Fruit fly (Drosophila melanogaster) whole organism, embryonic: ENCODE results near the gene CG31798.
A peak's percentile ranks its signal among the peaks of the same experiment; 100 is the strongest.

Source experiments
- Ada2b ChIP-seq: fragments of 200-800 bp; sonication (Bioruptor generic); IDR thresholded peaks from 2 replicates; pipeline ENCODE4 v1.3.6; 2022; ENCODE audit warnings: missing biosample characterization, missing genetic modification characterization
- Atf6 ChIP-seq: fragments of 200-800 bp; sonication (Bioruptor generic); IDR thresholded peaks from 2 replicates; pipeline ENCODE4 v1.3.6; 2022; ENCODE audit warnings: missing biosample characterization, missing genetic modification characterization
- B-H2 ChIP-seq: fragments of 200-800 bp; sonication (Bioruptor generic); optimal IDR thresholded peaks from 2 replicates; lab custom pipeline; 2018; ENCODE audit warnings: missing biosample characterization, mild to moderate bottlenecking, missing genetic modification characterization
- CG10209 ChIP-seq: fragments of 200-800 bp; sonication (Bioruptor generic); optimal IDR thresholded peaks from 3 replicates; lab custom pipeline; 2017; ENCODE audit warnings: missing biosample characterization, mild to moderate bottlenecking, missing genetic modification characterization, missing genetic modification reagents
- CG1024 ChIP-seq: fragments of 200-800 bp; sonication (Bioruptor generic); IDR thresholded peaks from 2 replicates; pipeline ENCODE4 v1.3.6; 2022; ENCODE audit warnings: missing biosample characterization, missing genetic modification characterization
- CG12155 ChIP-seq: fragments of 200-800 bp; sonication (Bioruptor generic); optimal IDR thresholded peaks from 3 replicates; lab custom pipeline; 2016; ENCODE audit warnings: missing biosample characterization, missing genetic modification characterization
- CG12391 ChIP-seq: fragments of 200-800 bp; sonication (Bioruptor generic); optimal IDR thresholded peaks from 3 replicates; lab custom pipeline; 2018; ENCODE audit warnings: missing biosample characterization, mild to moderate bottlenecking, missing genetic modification characterization, moderate library complexity
- CG14014 ChIP-seq: fragments of 200-800 bp; sonication (Bioruptor generic); IDR thresholded peaks from 2 replicates; pipeline ENCODE4 v1.3.6; 2022; ENCODE audit warnings: missing biosample characterization, missing genetic modification characterization
- CG1529 ChIP-seq: fragments of 200-800 bp; sonication (Bioruptor generic); optimal IDR thresholded peaks from 3 replicates; lab custom pipeline; 2018; ENCODE audit warnings: missing biosample characterization, missing genetic modification characterization
- CG15601 ChIP-seq: fragments of 200-800 bp; sonication (Bioruptor generic); optimal IDR thresholded peaks from 3 replicates; lab custom pipeline; 2019; ENCODE audit warnings: missing biosample characterization, mild to moderate bottlenecking, missing genetic modification characterization, moderate library complexity
- CG16863 ChIP-seq: fragments of 200-800 bp; sonication (Bioruptor generic); optimal IDR thresholded peaks from 3 replicates; lab custom pipeline; 2016; ENCODE audit warnings: missing biosample characterization, missing genetic modification characterization
- CG17385 ChIP-seq: fragments of 200-800 bp; sonication (Bioruptor generic); optimal IDR thresholded peaks from 3 replicates; lab custom pipeline; 2018; ENCODE audit warnings: missing biosample characterization, mild to moderate bottlenecking, missing genetic modification characterization
- CG17829 ChIP-seq: fragments of 200-800 bp; optimal IDR thresholded peaks from 2 replicates; lab custom pipeline; 2019; ENCODE audit warnings: missing biosample characterization, mild to moderate bottlenecking, missing genetic modification characterization, moderate library complexity
- CG2120 ChIP-seq: fragments of 200-800 bp; sonication (Bioruptor generic); optimal IDR thresholded peaks from 3 replicates; lab custom pipeline; 2016; ENCODE audit warnings: missing biosample characterization, missing genetic modification characterization
- CG31441 ChIP-seq: fragments of 200-800 bp; sonication (Bioruptor generic); IDR thresholded peaks from 2 replicates; pipeline ENCODE4 v1.3.6; 2022; ENCODE audit warnings: missing biosample characterization, missing genetic modification characterization
- CG33557 ChIP-seq: fragments of 200-800 bp; sonication (Bioruptor generic); optimal IDR thresholded peaks from 2 replicates; lab custom pipeline; 2019; ENCODE audit warnings: missing biosample characterization, mild to moderate bottlenecking, missing genetic modification characterization, moderate library complexity
- CG3847 ChIP-seq: fragments of 200-800 bp; sonication (Bioruptor generic); IDR thresholded peaks from 2 replicates; pipeline ENCODE4 v1.3.6; 2022; ENCODE audit warnings: missing biosample characterization, missing genetic modification characterization
- CG4282 ChIP-seq: fragments of 200-800 bp; sonication (Bioruptor generic); optimal IDR thresholded peaks from 2 replicates; lab custom pipeline; 2016; ENCODE audit warnings: missing biosample characterization, missing genetic modification characterization
- CG4424 ChIP-seq: fragments of 200-800 bp; sonication (Bioruptor generic); optimal IDR thresholded peaks from 3 replicates; lab custom pipeline; 2016; ENCODE audit warnings: missing biosample characterization, missing genetic modification characterization
- CG6175 ChIP-seq: fragments of 200-800 bp; sonication (Bioruptor generic); IDR thresholded peaks from 3 replicates; pipeline ENCODE4 v1.3.6; 2022; ENCODE audit warnings: missing biosample characterization, missing genetic modification characterization
- CG8290 ChIP-seq, 3 experiments: fragments of 200-800 bp; sonication (Bioruptor generic); optimal IDR thresholded peaks; 2 replicates each; lab custom pipeline; 2016 to 2019; ENCODE audit warnings: missing biosample characterization in 3 of 3, missing genetic modification characterization in 3 of 3, mild to moderate bottlenecking in 2 of 3, moderate library complexity in 1 of 3
- CG9727 ChIP-seq: fragments of 200-800 bp; sonication (Bioruptor generic); optimal IDR thresholded peaks from 3 replicates; lab custom pipeline; 2017; ENCODE audit warnings: missing biosample characterization, mild to moderate bottlenecking, missing genetic modification characterization
- Dbx ChIP-seq: fragments of 200-800 bp; sonication (Bioruptor generic); IDR thresholded peaks from 3 replicates; pipeline ENCODE4 v1.3.6; 2022; ENCODE audit warnings: missing biosample characterization, missing genetic modification characterization
- Dip3 ChIP-seq: fragments of 200-800 bp; sonication (Bioruptor generic); optimal IDR thresholded peaks from 3 replicates; lab custom pipeline; 2016; ENCODE audit warnings: missing biosample characterization, missing genetic modification characterization
- Dref ChIP-seq: fragments of 200-800 bp; sonication (Bioruptor generic); IDR thresholded peaks from 2 replicates; pipeline ENCODE4 v1.3.6; 2022; ENCODE audit warnings: missing biosample characterization, missing genetic modification characterization
- H2.0 ChIP-seq: fragments of 200-800 bp; sonication (Bioruptor generic); IDR thresholded peaks from 2 replicates; pipeline ENCODE4 v1.3.6; 2022; ENCODE audit warnings: missing biosample characterization, missing genetic modification characterization
- HmgZ ChIP-seq: fragments of 200-800 bp; sonication (Bioruptor generic); optimal IDR thresholded peaks from 2 replicates; lab custom pipeline; 2018; ENCODE audit warnings: missing biosample characterization, mild to moderate bottlenecking, missing genetic modification characterization
- Hr51 ChIP-seq, 2 experiments: fragments of 200-800 bp; sonication (Bioruptor generic); optimal IDR thresholded peaks; 2 replicates in 1 of 2; 3 replicates in 1 of 2; lab custom pipeline; 2016 to 2018; ENCODE audit warnings: missing biosample characterization in 2 of 2, missing genetic modification characterization in 2 of 2, mild to moderate bottlenecking in 1 of 2, moderate library complexity in 1 of 2
- Max ChIP-seq: fragments of 200-800 bp; sonication (Bioruptor generic); optimal IDR thresholded peaks from 2 replicates; lab custom pipeline; 2016; ENCODE audit warnings: missing biosample characterization, mild to moderate bottlenecking, missing genetic modification characterization
- Med ChIP-seq: fragments of 200-800 bp; sonication (Bioruptor generic); peaks from one replicate; lab custom pipeline; 2016; ENCODE audit warnings: missing biosample characterization, missing genetic modification characterization, mild to moderate bottlenecking, inconsistent platforms, moderate library complexity
- Meics ChIP-seq: fragments of 200-800 bp; sonication (Bioruptor generic); optimal IDR thresholded peaks from 2 replicates; lab custom pipeline; 2017; ENCODE audit warnings: missing biosample characterization, mild to moderate bottlenecking, missing genetic modification characterization
- Mrtf ChIP-seq: fragments of 200-800 bp; sonication (Bioruptor generic); IDR thresholded peaks from 3 replicates; pipeline ENCODE4 v1.3.6; 2022; ENCODE audit warnings: missing biosample characterization, missing genetic modification characterization
- Nf-YC ChIP-seq: fragments of 200-800 bp; optimal IDR thresholded peaks from 3 replicates; lab custom pipeline; 2019; ENCODE audit warnings: missing biosample characterization, mild to moderate bottlenecking, missing genetic modification characterization, moderate library complexity
- Rfx ChIP-seq: fragments of 200-800 bp; sonication (Bioruptor generic); IDR thresholded peaks from 2 replicates; pipeline ENCODE4 v1.3.6; 2022; ENCODE audit warnings: missing biosample characterization, missing genetic modification characterization
- Six4 ChIP-seq: fragments of 200-800 bp; sonication (Bioruptor generic); optimal IDR thresholded peaks from 2 replicates; lab custom pipeline; 2016; ENCODE audit warnings: missing biosample characterization, missing genetic modification characterization
- Sry-β ChIP-seq: fragments of 200-800 bp; sonication (Bioruptor generic); optimal IDR thresholded peaks from 2 replicates; lab custom pipeline; 2018; ENCODE audit warnings: missing biosample characterization, mild to moderate bottlenecking, missing genetic modification characterization, moderate library complexity
- bcd ChIP-seq: fragments of 200-800 bp; sonication (Bioruptor generic); optimal IDR thresholded peaks from 2 replicates; lab custom pipeline; 2017; ENCODE audit warnings: missing biosample characterization, mild to moderate bottlenecking, missing genetic modification characterization
- cad ChIP-seq: fragments of >200 bp; optimal IDR thresholded peaks from 2 replicates; lab custom pipeline; 2017; ENCODE audit warnings: missing biosample characterization, missing genetic modification characterization
- disco-r ChIP-seq: fragments of 200-800 bp; sonication (Bioruptor generic); optimal IDR thresholded peaks from 2 replicates; lab custom pipeline; 2016; ENCODE audit warnings: missing biosample characterization, missing genetic modification characterization
- dm ChIP-seq: fragments of 200-800 bp; sonication (Bioruptor generic); optimal IDR thresholded peaks from 3 replicates; lab custom pipeline; 2016; ENCODE audit warnings: missing biosample characterization, missing genetic modification characterization
- fru ChIP-seq: fragments of >200 bp; optimal IDR thresholded peaks from 2 replicates; lab custom pipeline; 2017
- hkb ChIP-seq, 2 experiments: fragments of 200-800 bp in 1 of 2; fragments of >200 bp in 1 of 2; sonication (Bioruptor generic) in 1 of 2; IDR thresholded peaks in 1 of 2; optimal IDR thresholded peaks in 1 of 2; 2 replicates each; pipeline versions ENCODE4 v1.3.6 to Lab custom; 2017 to 2022; ENCODE audit warnings: missing biosample characterization in 1 of 2, missing genetic modification characterization in 1 of 2
- knrl ChIP-seq: fragments of 200-800 bp; sonication (Bioruptor generic); IDR thresholded peaks from 3 replicates; pipeline ENCODE4 v1.3.6; 2022; ENCODE audit warnings: missing biosample characterization, missing genetic modification characterization; ENCODE audit not compliant: partially characterized antibody
- lab ChIP-seq: fragments of 200-800 bp; sonication (Bioruptor generic); optimal IDR thresholded peaks from 3 replicates; lab custom pipeline; 2017; ENCODE audit warnings: missing biosample characterization, missing genetic modification characterization, mild to moderate bottlenecking, moderate library complexity, missing genetic modification reagents
- luna ChIP-seq: fragments of 200-800 bp; sonication (Bioruptor generic); optimal IDR thresholded peaks from 2 replicates; lab custom pipeline; 2016; ENCODE audit warnings: missing biosample characterization, missing genetic modification characterization
- mam ChIP-seq: fragments of 200-800 bp; sonication (Bioruptor generic); optimal IDR thresholded peaks from 3 replicates; lab custom pipeline; 2016; ENCODE audit warnings: missing biosample characterization, missing genetic modification characterization
- pita ChIP-seq: fragments of 200-800 bp; sonication (Bioruptor generic); optimal IDR thresholded peaks from 2 replicates; lab custom pipeline; 2017; ENCODE audit warnings: missing biosample characterization, mild to moderate bottlenecking, missing genetic modification characterization
- sc ChIP-seq, 3 experiments: fragments of >200 bp in 2 of 3; fragments of 200-800 bp in 1 of 3; sonication (Bioruptor generic) in 1 of 3; optimal IDR thresholded peaks; 2 replicates in 2 of 3; 3 replicates in 1 of 3; lab custom pipeline; 2017; ENCODE audit warnings: mild to moderate bottlenecking in 1 of 3, missing biosample characterization in 1 of 3, missing genetic modification characterization in 1 of 3, missing genetic modification reagents in 1 of 3
- slbo ChIP-seq: fragments of 200-800 bp; sonication (Bioruptor generic); IDR thresholded peaks from 2 replicates; pipeline ENCODE4 v1.3.6; 2022; ENCODE audit warnings: missing biosample characterization, missing genetic modification characterization
- sna ChIP-seq: fragments of 200-800 bp; sonication (Bioruptor generic); IDR thresholded peaks from 2 replicates; pipeline ENCODE4 v1.3.6; 2022; ENCODE audit warnings: missing biosample characterization, missing genetic modification characterization; ENCODE audit not compliant: partially characterized antibody

CG31798 gene

DNA sequence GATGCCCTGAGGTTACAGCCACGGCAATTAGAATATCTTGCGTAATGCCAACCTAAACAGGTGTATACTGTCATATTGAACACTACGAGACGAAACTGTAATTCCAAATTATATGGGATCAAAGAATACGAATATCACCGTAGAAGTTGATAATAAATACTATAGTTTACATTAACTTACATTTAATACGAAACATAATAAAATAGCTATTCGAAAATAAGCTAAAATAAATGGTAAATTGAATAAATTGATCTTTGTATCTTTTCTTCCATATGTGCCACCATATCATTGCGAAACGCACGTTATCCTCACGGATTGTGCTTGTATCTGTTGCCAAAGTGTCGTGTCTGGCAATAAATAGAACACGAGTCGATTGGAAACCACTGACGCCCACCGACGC is 21.9 kb downstream of the CG31798 start (continued):
- TF ChIP-seq Ada2b (GFP tag; lab: Robert Waterston, UW) (0 out of 2 replicates have a peak, but pooled peaks have one; percentile 7), CG10209 (GFP tag; lab: Kevin White, UChicago) (no peak), Six4 (GFP tag; lab: Kevin White, UChicago) (no peak), H2.0 (GFP tag; lab: Robert Waterston, UW) (no peak; the same call in 1 of the 2 replicates), CG15601 (tag; lab: Kevin White, UChicago) (no peak), sna (GFP tag; lab: Robert Waterston, UW) (no peak), cad (GFP tag; lab: Kevin White, UChicago) (no peak), CG3847 (GFP tag; lab: Robert Waterston, UW) (0 out of 2 replicates have a peak, but pooled peaks have one; percentile 38), luna (GFP tag; lab: Kevin White, UChicago) (no peak), CG17829 (tag; lab: Kevin White, UChicago) (no peak), CG1529 (no peak), bcd (GFP tag; lab: Kevin White, UChicago) (no peak), Dip3 (GFP tag; lab: Kevin White, UChicago) (no peak), CG17385 (GFP tag; lab: Kevin White, UChicago) (no peak), CG9727 (GFP tag; lab: Kevin White, UChicago) (no peak), Rfx (peak; percentile 40; the same call in 1 of the 2 replicates), Mrtf (GFP tag; lab: Robert Waterston, UW) (peak; percentile 28; the same call in 1 of the 3 replicates), CG2120 (GFP tag; lab: Kevin White, UChicago) (peak; percentile 31), knrl (GFP tag; lab: Robert Waterston, UW) (no peak), lab (GFP tag; lab: Kevin White, UChicago) (peak; percentile 31), Sry-β (GFP tag; lab: Kevin White, UChicago) (no peak), slbo (GFP tag; lab: Robert Waterston, UW) (peak; percentile 62), CG31441 (GFP tag; lab: Robert Waterston, UW) (no peak), CG1024 (GFP tag; lab: Robert Waterston, UW) (no peak), sc (optimal IDR thresholded peaks at IDR 0.05; lab: Kevin White, UChicago) (no peak), sc (GFP tag; optimal IDR thresholded peaks at IDR 0.05; lab: Kevin White, UChicago) (no peak), CG14014 (GFP tag; lab: Robert Waterston, UW) (peak; percentile 45; the same call in 1 of the 2 replicates), dm (GFP tag; lab: Kevin White, UChicago) (no peak), hkb (optimal IDR thresholded peaks at IDR 0.05; lab: Kevin White, UChicago) (no peak), hkb (GFP tag; IDR thresholded peaks at IDR 0.05; lab: Robert Waterston, UW) (0 out of 2 replicates have a peak, but pooled peaks have one; percentile 36), B-H2 (GFP tag; lab: Kevin White, UChicago) (no peak), Dref (GFP tag; lab: Robert Waterston, UW) (no peak), Atf6 (GFP tag; lab: Robert Waterston, UW) (peak; percentile 59), Max (GFP tag; lab: Kevin White, UChicago) (no peak), Nf-YC (tag; lab: Kevin White, UChicago) (peak; percentile 4), CG4282 (GFP tag; lab: Kevin White, UChicago) (no peak), Dbx (GFP tag; lab: Robert Waterston, UW) (0 out of 3 replicates have a peak, but pooled peaks have one; percentile 20), Med (peak; percentile 45), Meics (GFP tag; lab: Kevin White, UChicago) (peak; percentile 49), CG4424 (no peak), mam (GFP tag; lab: Kevin White, UChicago) (no peak), fru (no peak), pita (GFP tag; lab: Kevin White, UChicago) (no peak), disco-r (GFP tag; lab: Kevin White, UChicago) (no peak), CG8290 (GFP tag; optimal IDR thresholded peaks at IDR 0.05; lab: Kevin White, UChicago) (no peak), CG8290 (tag; optimal IDR thresholded peaks at IDR 0.05; lab: Kevin White, UChicago) (peak in 1 of 2 experiments; percentile 17), Hr51 (GFP tag; optimal IDR thresholded peaks at IDR 0.05; lab: Kevin White, UChicago) (peak in 1 of 2 experiments; percentile 21), CG12391 (tag; lab: Kevin White, UChicago) (no peak), HmgZ (tag; lab: Kevin White, UChicago) (peak; percentile 14), CG6175 (no peak), CG12155 (GFP tag; lab: Kevin White, UChicago) (no peak), CG16863 (no peak), CG33557 (GFP tag; lab: Kevin White, UChicago) (no peak)
